Fruit fly (Drosophila melanogaster) whole organism, embryonic: Measurements from ENCODE around the gene Nak.

Source experiments
- B-H2 ChIP-seq: fragments of 200-800 bp; sonication (Bioruptor generic); optimal IDR thresholded peaks from 2 replicates; lab custom pipeline; 2018; ENCODE audit warnings: missing biosample characterization, mild to moderate bottlenecking, missing genetic modification characterization
- CG2129 ChIP-seq: fragments of 200-800 bp; sonication (Bioruptor generic); IDR thresholded peaks from 2 replicates; pipeline ENCODE4 v1.3.6; 2022; ENCODE audit warnings: missing biosample characterization, missing genetic modification characterization; ENCODE audit not compliant: partially characterized antibody
- CG34224 ChIP-seq: fragments of 200-800 bp; sonication (Bioruptor generic); IDR thresholded peaks from 3 replicates; pipeline ENCODE4 v1.3.6; 2022; ENCODE audit warnings: missing biosample characterization, missing genetic modification characterization; ENCODE audit not compliant: partially characterized antibody
- CG5180 ChIP-seq: fragments of 200-800 bp; sonication (Bioruptor generic); optimal IDR thresholded peaks from 3 replicates; lab custom pipeline; 2017; ENCODE audit warnings: missing biosample characterization, missing genetic modification characterization, mild to moderate bottlenecking, moderate library complexity, missing genetic modification reagents
- HLH4C ChIP-seq: fragments of 200-800 bp; sonication (Bioruptor generic); IDR thresholded peaks from 3 replicates; pipeline ENCODE4 v1.3.6; 2022; ENCODE audit warnings: missing biosample characterization, missing genetic modification characterization; ENCODE audit not compliant: partially characterized antibody
- Hr51 ChIP-seq, 2 experiments: fragments of 200-800 bp; sonication (Bioruptor generic); optimal IDR thresholded peaks; 2 replicates in 1 of 2; 3 replicates in 1 of 2; lab custom pipeline; 2016 to 2018; ENCODE audit warnings: missing biosample characterization in 2 of 2, missing genetic modification characterization in 2 of 2, mild to moderate bottlenecking in 1 of 2, moderate library complexity in 1 of 2
- Nf-YB ChIP-seq: fragments of 200-800 bp; sonication (Bioruptor generic); optimal IDR thresholded peaks from 3 replicates; lab custom pipeline; 2019; ENCODE audit warnings: missing biosample characterization, mild to moderate bottlenecking, missing genetic modification characterization, moderate library complexity
- Scr ChIP-seq: fragments of 200-800 bp; sonication (Bioruptor generic); IDR thresholded peaks from 2 replicates; pipeline ENCODE4 v1.3.6; 2022; ENCODE audit warnings: missing biosample characterization, missing genetic modification characterization; ENCODE audit not compliant: partially characterized antibody
- mirr ChIP-seq: fragments of 200-800 bp; sonication (Bioruptor generic); optimal IDR thresholded peaks from 3 replicates; lab custom pipeline; 2018; ENCODE audit warnings: missing biosample characterization, mild to moderate bottlenecking, missing genetic modification characterization
- sisA ChIP-seq: fragments of 200-800 bp; sonication (Bioruptor generic); IDR thresholded peaks from 2 replicates; pipeline ENCODE4 v1.3.6; 2022; ENCODE audit warnings: missing biosample characterization, missing genetic modification characterization
- trem ChIP-seq: fragments of 200-800 bp; optimal IDR thresholded peaks from 3 replicates; lab custom pipeline; 2019; ENCODE audit warnings: missing biosample characterization, mild to moderate bottlenecking, missing genetic modification characterization, moderate library complexity

DNA sequence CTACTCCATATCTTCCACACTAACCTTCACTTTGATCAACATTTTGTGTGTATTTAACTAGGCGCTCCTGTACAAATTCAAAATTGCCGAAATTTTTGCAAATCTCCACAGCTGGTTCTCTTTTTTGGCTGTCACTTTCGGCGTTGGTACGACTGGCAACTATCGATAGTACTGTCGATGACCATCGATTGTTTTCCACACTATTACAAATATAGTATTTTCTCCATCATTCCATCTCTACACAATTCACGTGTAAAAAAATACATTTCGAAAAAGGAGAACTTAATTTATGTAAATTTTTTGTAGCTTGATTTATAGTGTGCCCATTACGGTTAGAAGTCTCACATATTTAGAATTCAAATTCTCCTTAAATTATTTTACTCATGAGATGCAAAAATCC lies 16.9 kb downstream of the Nak start, which contains the start of gene Nedd8:
- TF ChIP-seq Nf-YB: no peak
- peak; percentile 78 for TF ChIP-seq HLH4C
- peak; percentile 86 for TF ChIP-seq Scr (GFP tag; lab: Robert Waterston, UW)
- TF ChIP-seq mirr (GFP tag; lab: Kevin White, UChicago): no peak
- peak; percentile 22 for TF ChIP-seq B-H2
- TF ChIP-seq CG2129 (GFP tag; lab: Robert Waterston, UW): peak; percentile 74
- TF ChIP-seq trem: peak; percentile 48
- peak; percentile 84 for TF ChIP-seq CG34224 (GFP tag; lab: Robert Waterston, UW)
- no peak for TF ChIP-seq Hr51 (GFP tag; optimal IDR thresholded peaks at IDR 0.05; lab: Kevin White, UChicago)
- TF ChIP-seq CG5180 (GFP tag; lab: Kevin White, UChicago): no peak
- no peak for TF ChIP-seq sisA (GFP tag; lab: Robert Waterston, UW)
